Worm (Caenorhabditis elegans) whole organism, mixed stage, embryonic: ENCODE data around the gene alh-8.

Source experiments
- elt-3 ChIP-seq: fragments of 150-350 bp; optimal IDR thresholded peaks from 2 replicates; lab custom pipeline; 2014; ENCODE audit warnings: missing biosample characterization, missing genetic modification characterization
- flh-1 ChIP-seq: fragments of 200-800 bp; sonication (Bioruptor generic); optimal IDR thresholded peaks from 2 replicates; lab custom pipeline; 2018; ENCODE audit warnings: mild to moderate bottlenecking, missing genetic modification characterization, moderate library complexity, missing compliant biosample characterization

DNA sequence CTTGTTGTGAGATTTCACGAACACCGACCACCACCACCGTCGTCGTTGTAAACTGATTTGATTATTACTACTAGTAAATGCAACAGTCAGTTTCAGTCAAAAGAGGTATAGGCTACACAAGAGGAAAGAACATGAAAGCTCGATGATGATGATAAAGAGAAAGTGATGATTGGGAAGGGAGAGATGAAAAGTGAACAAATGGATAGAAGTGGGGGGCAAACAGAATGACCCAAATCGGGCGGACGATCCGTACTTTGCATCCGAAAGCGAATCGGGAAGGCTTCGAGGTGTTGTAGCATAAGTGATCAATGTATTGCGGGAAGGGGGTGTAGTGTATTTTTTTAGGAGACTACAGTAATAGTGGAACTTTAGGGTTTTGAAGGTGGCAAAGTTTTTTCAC, 18.1 kb upstream of the alh-8 start:
- TF ChIP-seq flh-1 (GFP tag; lab: Kevin White, UChicago) = no peak
- TF ChIP-seq elt-3 (tag; lab: Kevin White, UChicago) = no peak
